Fruit fly (Drosophila melanogaster) S2 (cell line): Measurements from ENCODE around the gene heix.

Experiments
- CG8478 ChIP-seq: fragments of >200 bp; optimal IDR thresholded peaks from 2 replicates; lab custom pipeline; 2018
- CTCF ChIP-seq, 2 experiments: fragments of >200 bp; optimal IDR thresholded peaks; 2 replicates each; lab custom pipeline; 2018

dm6 chr2L:16342224-16342623 is 42.6 kb upstream of the heix start, which contains the start of gene CG44405:
- no peak for TF ChIP-seq CTCF (optimal IDR thresholded peaks at IDR 0.05; lab: Kevin White, UChicago)
- no peak for TF ChIP-seq CG8478 (lab: Kevin White, UChicago)
